Worm (Caenorhabditis elegans) whole organism, early embryonic: ENCODE data around the gene str-7.

Source experiments
- B0310.2 ChIP-seq: sonication (generic microtip); optimal IDR thresholded peaks from 2 replicates; lab custom pipeline; 2016; ENCODE audit warnings: mild to moderate bottlenecking, missing genetic modification characterization, missing compliant biosample characterization
- F13C5.2 ChIP-seq: sonication (generic microtip); optimal IDR thresholded peaks from 2 replicates; lab custom pipeline; 2017; ENCODE audit warnings: mild to moderate bottlenecking, missing genetic modification characterization, inconsistent platforms, missing compliant biosample characterization
- aly-1 ChIP-seq: sonication (generic microtip); optimal IDR thresholded peaks from 2 replicates; lab custom pipeline; 2016; ENCODE audit warnings: missing genetic modification characterization, missing compliant biosample characterization
- ama-1 ChIP-seq: fragments of 150-350 bp; optimal IDR thresholded peaks from 2 replicates; lab custom pipeline; 2014
- ceh-13 ChIP-seq: fragments of 200-800 bp; sonication (Bioruptor generic); optimal IDR thresholded peaks from 2 replicates; lab custom pipeline; 2018; ENCODE audit warnings: mild to moderate bottlenecking, missing genetic modification characterization, missing compliant biosample characterization
- ceh-36 ChIP-seq: sonication (generic microtip); optimal IDR thresholded peaks from 2 replicates; lab custom pipeline; 2016; ENCODE audit warnings: missing genetic modification characterization, inconsistent platforms, missing compliant biosample characterization
- ets-7 ChIP-seq: sonication (generic microtip); optimal IDR thresholded peaks from 2 replicates; lab custom pipeline; 2016; ENCODE audit warnings: missing genotype, missing genetic modification characterization, missing compliant biosample characterization
- flt-1 ChIP-seq: fragments of 200-800 bp; sonication (Bioruptor generic); IDR thresholded peaks from 2 replicates; pipeline ENCODE4 v1.3.6; 2022; ENCODE audit warnings: missing genetic modification characterization, missing compliant biosample characterization
- hmbx-1 ChIP-seq: sonication (generic microtip); optimal IDR thresholded peaks from 2 replicates; lab custom pipeline; 2016; ENCODE audit warnings: mild to moderate bottlenecking, missing genetic modification characterization, missing compliant biosample characterization
- hmg-4 ChIP-seq: fragments of 200-800 bp; sonication (Bioruptor generic); optimal IDR thresholded peaks from 2 replicates; lab custom pipeline; 2018; ENCODE audit warnings: mild to moderate bottlenecking, missing genetic modification characterization, missing compliant biosample characterization
- hnd-1 ChIP-seq: sonication (generic microtip); optimal IDR thresholded peaks from 2 replicates; lab custom pipeline; 2016; ENCODE audit warnings: missing genetic modification characterization, missing compliant biosample characterization
- pes-1 ChIP-seq: fragments of 200-800 bp; sonication (Bioruptor generic); IDR thresholded peaks from 2 replicates; pipeline ENCODE4 v1.3.6; 2022; ENCODE audit warnings: missing genetic modification reagents, missing genetic modification characterization, missing compliant biosample characterization
- scrt-1 ChIP-seq: fragments of 200-800 bp; sonication (Bioruptor generic); IDR thresholded peaks from 2 replicates; pipeline ENCODE4 v1.3.6; 2022; ENCODE audit warnings: missing genetic modification characterization, missing compliant biosample characterization
- sea-1 ChIP-seq: fragments of 200-800 bp; sonication (Bioruptor generic); conservative IDR thresholded peaks from 2 replicates; pipeline ENCODE4 v1.3.6; 2022; ENCODE audit warnings: missing genetic modification characterization, missing compliant biosample characterization
- tbx-11 ChIP-seq: fragments of 200-800 bp; sonication (Bioruptor generic); IDR thresholded peaks from 2 replicates; pipeline ENCODE4 v1.3.6; 2022; ENCODE audit warnings: missing genetic modification characterization, missing compliant biosample characterization
- tbx-37 ChIP-seq: fragments of 200-800 bp; sonication (Bioruptor generic); conservative IDR thresholded peaks from 2 replicates; pipeline ENCODE4 v1.3.6; 2022; ENCODE audit warnings: missing genetic modification reagents, missing genetic modification characterization, missing compliant biosample characterization
- tra-4 ChIP-seq: sonication (generic microtip); optimal IDR thresholded peaks from 2 replicates; lab custom pipeline; 2017; ENCODE audit warnings: missing genetic modification characterization, missing compliant biosample characterization

str-7 gene

ce11 chrV:16137043-16137442 lies 37.7 kb upstream of the str-7 start, which contains the start of gene F44G3.7:
Gene F44G3.7, minus strand, starts transcription at chrV:16137143.
- TF ChIP-seq scrt-1 (GFP tag; lab: Robert Waterston, UW) (no peak), ceh-36 (tag; lab: Kevin White, UChicago) (no peak), hmbx-1 (tag; lab: Kevin White, UChicago) (no peak), ceh-13 (GFP tag; lab: Kevin White, UChicago) (no peak), B0310.2 (tag; lab: Kevin White, UChicago) (no peak), flt-1 (GFP tag; lab: Robert Waterston, UW) (no peak), ets-7 (no peak), tra-4 (tag; lab: Kevin White, UChicago) (no peak), hmg-4 (no peak), tbx-37 (no peak), pes-1 (GFP tag; lab: Robert Waterston, UW) (no peak), tbx-11 (GFP tag; lab: Robert Waterston, UW) (no peak), ama-1 (no peak)

DNA sequence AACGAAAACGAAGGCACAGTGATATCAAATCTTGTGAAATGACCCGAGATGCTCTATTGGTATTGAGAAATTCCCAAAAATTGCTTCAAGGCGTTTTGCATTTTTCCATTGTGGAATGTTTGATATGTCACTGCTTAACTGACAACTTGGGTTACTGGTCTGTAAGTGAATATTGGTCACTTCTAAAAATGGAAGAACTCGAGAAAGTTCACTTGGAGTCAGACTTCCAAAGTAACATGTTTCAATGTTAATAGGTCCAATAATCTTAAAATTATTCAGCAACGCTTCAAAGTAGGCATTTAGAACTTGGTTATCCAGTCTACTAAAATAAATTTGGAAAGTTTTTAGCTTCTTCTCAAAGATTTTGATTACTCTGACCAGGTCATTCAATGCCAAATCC lies 33.4 kb upstream of the str-7 start, which contains the start of gene fbxa-144:
TSS of gene fbxa-144 (minus strand) at position 101 of the 400 bp plus-strand sequence.
- TF ChIP-seq tra-4 (tag; lab: Kevin White, UChicago) (no peak), ceh-13 (GFP tag; lab: Kevin White, UChicago) (no peak), hnd-1 (tag; lab: Kevin White, UChicago) (no peak), flt-1 (GFP tag; lab: Robert Waterston, UW) (no peak), scrt-1 (GFP tag; lab: Robert Waterston, UW) (no peak), pes-1 (GFP tag; lab: Robert Waterston, UW) (no peak), tbx-37 (no peak), hmg-4 (no peak), ceh-36 (tag; lab: Kevin White, UChicago) (no peak), aly-1 (tag; lab: Kevin White, UChicago) (no peak), B0310.2 (tag; lab: Kevin White, UChicago) (no peak)

ce11 chrV:16132215-16132614 lies 32.9 kb upstream of the str-7 start:
- TF ChIP-seq ama-1 (no peak), scrt-1 (GFP tag; lab: Robert Waterston, UW) (no peak)

DNA sequence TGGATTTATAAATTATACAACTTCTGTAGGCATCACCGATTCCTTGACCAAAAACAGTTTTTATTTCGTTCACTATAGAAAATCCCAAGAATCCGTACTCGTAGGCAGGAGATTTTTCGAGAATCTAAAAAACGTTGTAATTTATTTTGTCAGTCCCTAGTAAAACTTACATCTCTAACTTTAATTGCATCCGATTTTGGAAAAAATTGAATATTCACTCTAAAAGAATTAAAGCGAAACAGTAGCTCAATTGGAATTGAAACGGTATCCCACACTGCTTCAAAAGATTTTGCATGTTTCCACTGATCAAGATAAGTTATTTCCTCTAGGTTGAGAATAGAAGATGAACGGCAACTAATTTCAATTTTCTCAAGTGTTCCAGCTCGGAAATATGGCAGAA lies 31.9 kb upstream of the str-7 start, which contains the start of gene fbxa-142:
TSS of gene fbxa-142 (minus strand) at position 101 of the 400 bp plus-strand sequence.
- no peak for TF ChIP-seq ceh-13 (GFP tag; lab: Kevin White, UChicago)
- no peak for TF ChIP-seq flt-1 (GFP tag; lab: Robert Waterston, UW)
- TF ChIP-seq sea-1 (GFP tag; lab: Robert Waterston, UW): no peak
- TF ChIP-seq ama-1: no peak
- TF ChIP-seq scrt-1 (GFP tag; lab: Robert Waterston, UW): no peak
- no peak for TF ChIP-seq aly-1 (tag; lab: Kevin White, UChicago)
- TF ChIP-seq hnd-1 (tag; lab: Kevin White, UChicago): no peak
- TF ChIP-seq ceh-36 (tag; lab: Kevin White, UChicago): no peak
- TF ChIP-seq tra-4 (tag; lab: Kevin White, UChicago): no peak
- TF ChIP-seq tbx-11 (GFP tag; lab: Robert Waterston, UW): no peak

DNA sequence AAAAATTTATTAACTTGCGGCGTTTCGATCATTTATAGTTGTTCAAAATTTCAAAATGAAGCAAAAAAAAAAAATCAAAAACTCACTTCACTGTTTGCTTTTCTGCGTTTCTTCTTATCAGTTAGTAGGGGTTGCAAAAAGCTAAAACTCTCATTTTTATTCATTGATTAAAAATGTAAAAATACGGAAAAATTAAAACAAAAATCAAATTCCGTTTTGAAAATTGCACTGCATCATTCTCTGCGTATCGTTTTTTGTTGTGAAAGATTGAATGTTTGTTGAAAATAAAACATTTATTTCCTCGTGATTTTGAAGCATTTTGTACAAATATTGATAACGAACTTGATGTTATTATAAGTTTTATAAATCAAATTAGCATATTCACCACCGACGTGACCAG lies 29.8 kb upstream of the str-7 start:
- TF ChIP-seq hnd-1 (tag; lab: Kevin White, UChicago) (no peak), scrt-1 (GFP tag; lab: Robert Waterston, UW) (no peak), pes-1 (GFP tag; lab: Robert Waterston, UW) (no peak), tbx-11 (GFP tag; lab: Robert Waterston, UW) (no peak), ama-1 (no peak), tbx-37 (no peak), flt-1 (GFP tag; lab: Robert Waterston, UW) (no peak), hmbx-1 (tag; lab: Kevin White, UChicago) (no peak), sea-1 (GFP tag; lab: Robert Waterston, UW) (no peak), ceh-36 (tag; lab: Kevin White, UChicago) (no peak), tra-4 (tag; lab: Kevin White, UChicago) (no peak), hmg-4 (no peak), ets-7 (no peak), B0310.2 (tag; lab: Kevin White, UChicago) (no peak)

ce11 chrV:16127401-16127800 lies 28.1 kb upstream of the str-7 start, which contains the start of gene fbxa-143:
Gene fbxa-143, minus strand, starts transcription at chrV:16127501.
- TF ChIP-seq hnd-1 (tag; lab: Kevin White, UChicago) (no peak), ama-1 (no peak), aly-1 (tag; lab: Kevin White, UChicago) (no peak), F13C5.2 (no peak), pes-1 (GFP tag; lab: Robert Waterston, UW) (no peak)

DNA sequence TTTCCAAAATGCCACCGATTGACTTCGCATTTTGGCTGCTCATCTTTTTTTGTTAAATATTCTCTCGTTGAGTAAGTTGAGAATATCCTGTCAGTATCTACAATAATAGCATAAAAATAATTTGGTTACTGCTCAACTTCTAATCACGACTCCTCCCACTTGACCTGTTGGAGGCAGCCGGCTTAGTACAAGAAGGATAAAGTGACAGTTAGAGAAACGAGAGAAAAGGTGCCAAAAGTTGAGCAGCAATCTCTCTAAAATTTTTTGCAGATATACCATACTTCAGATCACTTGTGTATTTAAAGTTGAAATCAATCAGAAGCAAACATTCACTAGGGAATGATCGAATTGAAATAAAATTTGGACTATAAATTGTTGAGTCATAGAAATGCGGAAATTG lies 25.4 kb upstream of the str-7 start, which contains the start of gene nhr-111:
TSS of gene nhr-111 (minus strand) at position 101 of the 400 bp plus-strand sequence.
- TF ChIP-seq F13C5.2 (no peak), aly-1 (tag; lab: Kevin White, UChicago) (no peak), hnd-1 (tag; lab: Kevin White, UChicago) (no peak), ceh-36 (tag; lab: Kevin White, UChicago) (no peak), hmbx-1 (tag; lab: Kevin White, UChicago) (no peak), tbx-11 (GFP tag; lab: Robert Waterston, UW) (no peak), ceh-13 (GFP tag; lab: Kevin White, UChicago) (no peak), B0310.2 (tag; lab: Kevin White, UChicago) (no peak), tra-4 (tag; lab: Kevin White, UChicago) (no peak), ets-7 (no peak), flt-1 (GFP tag; lab: Robert Waterston, UW) (no peak), scrt-1 (GFP tag; lab: Robert Waterston, UW) (no peak), sea-1 (GFP tag; lab: Robert Waterston, UW) (no peak), hmg-4 (no peak), ama-1 (no peak), tbx-37 (no peak), pes-1 (GFP tag; lab: Robert Waterston, UW) (no peak)
